Worm (Caenorhabditis elegans): ENCODE measurements around the gene sad-1.

Gene sad-1

DNA sequence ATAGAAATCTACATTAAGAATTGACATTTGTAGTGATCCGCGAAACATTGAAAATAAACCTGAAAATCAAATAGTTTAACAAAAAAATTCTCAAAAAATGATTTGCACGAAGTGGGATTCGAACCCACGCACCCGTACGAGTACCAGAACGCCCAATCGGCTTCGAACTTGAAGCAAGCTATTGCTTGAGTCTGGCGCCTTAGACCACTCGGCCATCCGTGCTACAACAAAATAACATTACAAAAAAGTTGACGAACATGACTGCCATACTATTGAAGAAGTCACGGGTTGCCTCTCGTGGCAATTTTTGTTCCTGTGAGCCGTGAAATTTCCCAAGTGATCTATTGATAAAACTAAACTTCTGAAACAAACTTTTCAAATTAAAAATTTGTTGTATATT lies 57.2 kb downstream of the sad-1 start:
- TF ChIP-seq nhr-28 (tag; optimal IDR thresholded peaks at IDR 0.05) (no peak), sup-37 (GFP tag; optimal IDR thresholded peaks at IDR 0.05) (no peak), snu-23 (GFP tag; optimal IDR thresholded peaks at IDR 0.05) (no peak), aly-2 (tag; optimal IDR thresholded peaks at IDR 0.05) (no peak), lin-35 (GFP tag; optimal IDR thresholded peaks at IDR 0.05) (no peak), irx-1 (tag; optimal IDR thresholded peaks at IDR 0.05) (no peak), xbp-1 (tag; optimal IDR thresholded peaks at IDR 0.05) (no peak), efl-1 (optimal IDR thresholded peaks at IDR 0.05) (no peak), efl-1 (GFP tag; optimal IDR thresholded peaks at IDR 0.05 in 1 of 2) (no peak), unc-30 (tag; optimal IDR thresholded peaks at IDR 0.05) (no peak), nhr-90 (tag; optimal IDR thresholded peaks at IDR 0.05; ENCODE audit: poor library complexity) (no peak), nhr-237 (tag; optimal IDR thresholded peaks at IDR 0.05) (no peak), egl-27 (tag; optimal IDR thresholded peaks at IDR 0.05) (no peak), aha-1 (tag; optimal IDR thresholded peaks at IDR 0.05) (no peak), elt-3 (tag; optimal IDR thresholded peaks at IDR 0.05) (no peak), snpc-4 (tag; optimal IDR thresholded peaks at IDR 0.05) (no peak), mep-1 (tag; optimal IDR thresholded peaks at IDR 0.05) (no peak), grh-1 (GFP tag; IDR thresholded peaks at IDR 0.05) (no peak), rnt-1 (tag; optimal IDR thresholded peaks at IDR 0.05) (no peak), unc-86 (tag; optimal IDR thresholded peaks at IDR 0.05) (no peak), nhr-11 (tag; optimal IDR thresholded peaks at IDR 0.05) (no peak)

ce11 chrX:13442446-13442845 lies 58.0 kb downstream of the sad-1 start:
- TF ChIP-seq lin-39 (tag; optimal IDR thresholded peaks at IDR 0.05) (no peak), C04F5.9 (tag; optimal IDR thresholded peaks at IDR 0.05) (no peak), mef-2 (tag; optimal IDR thresholded peaks at IDR 0.05) (no peak), snu-23 (GFP tag; optimal IDR thresholded peaks at IDR 0.05) (peak; percentile 74), nhr-12 (tag; optimal IDR thresholded peaks at IDR 0.05) (no peak), grh-1 (GFP tag; IDR thresholded peaks at IDR 0.05) (no peak), jun-1 (tag; optimal IDR thresholded peaks at IDR 0.05) (peak; percentile 57), pag-3 (tag; optimal IDR thresholded peaks at IDR 0.05; ENCODE audit: borderline replicate concordance, insufficient read depth) (no peak), nhr-11 (tag; optimal IDR thresholded peaks at IDR 0.05) (no peak), aly-2 (tag; optimal IDR thresholded peaks at IDR 0.05) (no peak), dsc-1 (tag; optimal IDR thresholded peaks at IDR 0.05) (peak; percentile 81), dpl-1 (GFP tag; optimal IDR thresholded peaks at IDR 0.05) (no peak), aha-1 (tag; optimal IDR thresholded peaks at IDR 0.05) (no peak), nhr-77 (tag; optimal IDR thresholded peaks at IDR 0.05) (peak; percentile 29), nhr-76 (tag; optimal IDR thresholded peaks at IDR 0.05) (no peak), elt-3 (tag; optimal IDR thresholded peaks at IDR 0.05) (no peak), ztf-11 (tag; optimal IDR thresholded peaks at IDR 0.05) (peak in 1 of 2 experiments; percentile 24), sup-37 (GFP tag; optimal IDR thresholded peaks at IDR 0.05) (no peak), tbx-2 (tag; optimal IDR thresholded peaks at IDR 0.05) (peak; percentile 48), C16A3.4 (tag; optimal IDR thresholded peaks at IDR 0.05) (peak; percentile 58), sox-4 (tag; optimal IDR thresholded peaks at IDR 0.05) (peak; percentile 33), unc-62 (GFP tag; optimal IDR thresholded peaks at IDR 0.05) (no peak), ama-1 (optimal IDR thresholded peaks at IDR 0.05) (no peak), efl-3 (GFP tag; optimal IDR thresholded peaks at IDR 0.05) (no peak), xbp-1 (tag; optimal IDR thresholded peaks at IDR 0.05) (peak; percentile 30), zag-1 (tag; optimal IDR thresholded peaks at IDR 0.05) (no peak), sptf-1 (tag; optimal IDR thresholded peaks at IDR 0.05) (no peak), mab-9 (GFP tag; IDR thresholded peaks at IDR 0.05) (no peak), unc-30 (tag; optimal IDR thresholded peaks at IDR 0.05) (no peak), nhr-20 (tag; optimal IDR thresholded peaks at IDR 0.05) (peak; percentile 46), nhr-90 (tag; optimal IDR thresholded peaks at IDR 0.05; ENCODE audit: poor library complexity) (peak; percentile 36), C34B4.2 (tag; optimal IDR thresholded peaks at IDR 0.05) (no peak), egl-13 (tag; optimal IDR thresholded peaks at IDR 0.05) (peak; percentile 43), ceh-88 (GFP tag; IDR thresholded peaks at IDR 0.05) (peak; percentile 30; the same call in 1 of the 2 replicates), fkh-8 (tag; optimal IDR thresholded peaks at IDR 0.05) (peak; percentile 47), hpl-2 (GFP tag; optimal IDR thresholded peaks at IDR 0.05) (no peak), pqm-1 (tag; optimal IDR thresholded peaks at IDR 0.05) (no peak), nhr-47 (tag; optimal IDR thresholded peaks at IDR 0.05) (peak; percentile 79), blmp-1 (tag; optimal IDR thresholded peaks at IDR 0.05) (no peak), lin-13 (GFP tag; optimal IDR thresholded peaks at IDR 0.05) (no peak), efl-1 (optimal IDR thresholded peaks at IDR 0.05) (no peak), efl-1 (GFP tag; optimal IDR thresholded peaks at IDR 0.05 in 1 of 2) (peak in 1 of 2 experiments; percentile 41), F16B12.6 (tag; optimal IDR thresholded peaks at IDR 0.05) (no peak), unc-86 (tag; optimal IDR thresholded peaks at IDR 0.05) (peak; percentile 25)
